Worm (Caenorhabditis elegans) whole organism, late embryonic: Measurements from ENCODE around the gene tgt-2.

Experiments used
- Y22D7AL.16 ChIP-seq: sonication (generic microtip); optimal IDR thresholded peaks from 2 replicates; lab custom pipeline; 2016; ENCODE audit warnings: missing genetic modification characterization, missing compliant biosample characterization
- ama-1 ChIP-seq: fragments of 150-350 bp; optimal IDR thresholded peaks from 2 replicates; lab custom pipeline; 2014
- ceh-14 ChIP-seq: sonication (generic microtip); optimal IDR thresholded peaks from 2 replicates; lab custom pipeline; 2016; ENCODE audit warnings: missing genotype, missing genetic modification characterization, missing compliant biosample characterization
- ceh-18 ChIP-seq: sonication (generic microtip); optimal IDR thresholded peaks from 2 replicates; lab custom pipeline; 2016; ENCODE audit warnings: missing genetic modification characterization, missing compliant biosample characterization
- ceh-19 ChIP-seq: fragments of 200-800 bp; sonication (Bioruptor generic); optimal IDR thresholded peaks from 2 replicates; lab custom pipeline; 2018; ENCODE audit warnings: mild to moderate bottlenecking, missing genetic modification characterization, missing compliant biosample characterization
- ceh-2 ChIP-seq: sonication (generic microtip); optimal IDR thresholded peaks from 2 replicates; lab custom pipeline; 2016; ENCODE audit warnings: missing genotype, missing genetic modification characterization, missing compliant biosample characterization
- ceh-6 ChIP-seq: fragments of 200-800 bp; sonication (Bioruptor generic); optimal IDR thresholded peaks from 2 replicates; lab custom pipeline; 2018; ENCODE audit warnings: mild to moderate bottlenecking, missing genetic modification characterization, missing compliant biosample characterization
- ets-4 ChIP-seq: sonication (generic microtip); optimal IDR thresholded peaks from 2 replicates; lab custom pipeline; 2016; ENCODE audit warnings: missing genetic modification characterization, missing compliant biosample characterization
- eyg-1 ChIP-seq: sonication (generic microtip); optimal IDR thresholded peaks from 2 replicates; lab custom pipeline; 2016; ENCODE audit warnings: missing genotype, missing genetic modification characterization, missing compliant biosample characterization
- gmeb-2 ChIP-seq: sonication (generic microtip); optimal IDR thresholded peaks from 2 replicates; lab custom pipeline; 2016; ENCODE audit warnings: missing genetic modification characterization, inconsistent platforms, missing compliant biosample characterization
- hlh-15 ChIP-seq: sonication (generic microtip); optimal IDR thresholded peaks from 2 replicates; lab custom pipeline; 2016; ENCODE audit warnings: missing genetic modification characterization, missing compliant biosample characterization
- madf-2 ChIP-seq: sonication (generic microtip); optimal IDR thresholded peaks from 2 replicates; lab custom pipeline; 2017; ENCODE audit warnings: missing genetic modification characterization, missing compliant biosample characterization
- unc-55 ChIP-seq: sonication (generic microtip); optimal IDR thresholded peaks from 2 replicates; lab custom pipeline; 2017; ENCODE audit warnings: missing biosample characterization, missing genetic modification reagents, missing genetic modification characterization

DNA sequence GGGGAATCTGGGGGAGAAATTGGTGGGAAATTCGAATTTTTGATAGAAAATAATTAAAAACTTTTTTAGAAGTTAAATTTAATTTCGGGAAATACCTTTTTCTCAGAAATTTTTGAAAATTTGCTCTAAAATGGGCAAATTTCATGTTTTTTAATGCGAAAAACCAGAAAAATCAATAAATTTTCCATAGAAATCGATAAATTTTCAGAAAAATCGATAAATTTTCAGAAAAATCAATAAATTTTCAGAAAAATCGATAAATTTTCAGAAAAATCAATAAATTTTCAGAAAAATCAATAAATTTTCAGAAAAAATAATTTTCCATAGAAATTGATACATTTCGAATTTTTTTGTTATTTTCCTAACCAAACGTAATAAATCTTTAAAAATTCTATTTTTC lies 12.0 kb upstream of the tgt-2 start:
- TF ChIP-seq ets-4 (tag; lab: Kevin White, UChicago) (no peak), hlh-15 (tag; lab: Kevin White, UChicago) (no peak), ceh-19 (GFP tag; lab: Kevin White, UChicago) (no peak), eyg-1 (tag; lab: Kevin White, UChicago) (no peak), ceh-14 (tag; lab: Kevin White, UChicago) (no peak), ama-1 (lab: Kevin White, UChicago) (no peak), Y22D7AL.16 (tag; lab: Kevin White, UChicago) (no peak), ceh-2 (no peak), gmeb-2 (tag; lab: Kevin White, UChicago) (no peak), madf-2 (tag; lab: Kevin White, UChicago) (no peak), unc-55 (no peak), ceh-18 (tag; lab: Kevin White, UChicago) (no peak), ceh-6 (no peak)
